Fruit fly (Drosophila melanogaster) whole organism, wandering third instar larva: ENCODE results near the gene CG43095.

Experiments
- Dif ChIP-seq: fragments of 200-275, 200-300 bp; sonication (Bioruptor generic); optimal IDR thresholded peaks from 2 replicates; lab custom pipeline; 2018; ENCODE audit warnings: missing biosample characterization, missing genetic modification characterization; ENCODE audit not compliant: partially characterized antibody
- lola ChIP-seq: fragments of >200 bp; optimal IDR thresholded peaks from 2 replicates; lab custom pipeline; 2017; ENCODE audit warnings: missing biosample characterization, missing genetic modification characterization
- psq ChIP-seq: fragments of 200-800 bp; sonication (Bioruptor generic); optimal IDR thresholded peaks from 3 replicates; lab custom pipeline; 2017; ENCODE audit warnings: missing biosample characterization, mild to moderate bottlenecking, missing genetic modification characterization, moderate library complexity

DNA sequence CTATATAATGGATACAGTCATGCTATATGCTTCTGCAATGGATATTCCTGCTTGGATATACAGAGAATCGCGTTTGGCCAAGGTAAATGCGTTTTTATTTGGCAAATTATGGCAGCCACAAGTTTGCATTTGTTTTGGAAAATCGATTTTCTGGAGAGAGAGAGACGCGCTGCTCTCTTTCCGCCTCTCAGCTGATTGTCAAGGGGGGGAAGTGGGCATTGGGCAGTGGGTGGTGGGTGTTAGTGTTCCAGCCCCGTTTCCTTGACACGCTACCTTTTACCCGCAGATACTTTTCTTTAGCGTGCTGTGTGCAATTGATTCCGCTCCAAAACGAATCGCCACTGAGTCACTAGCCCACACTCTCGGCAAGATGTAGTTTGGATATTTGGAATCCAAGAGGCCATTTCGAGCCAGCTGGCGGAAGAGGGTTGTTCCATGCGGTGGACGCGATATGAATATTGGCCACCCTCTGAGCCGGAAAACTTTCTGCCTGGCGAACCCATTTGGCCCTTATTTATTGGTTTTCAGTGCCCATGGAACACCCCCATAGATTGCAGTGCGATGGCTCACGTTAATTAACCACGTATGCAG is 16.3 kb downstream of the CG43095 start:
- TF ChIP-seq Dif (GFP tag; lab: Kevin White, UChicago) (no peak), psq (GFP tag; lab: Kevin White, UChicago) (no peak), lola (no peak)
